Fruit fly (Drosophila melanogaster) whole organism: ENCODE results near the gene CG42870.

ENCODE experiments used
- CG8478 ChIP-seq: fragments of >200 bp; optimal IDR thresholded peaks from 2 replicates; lab custom pipeline; 2018; ENCODE audit warnings: inconsistent platforms
- Dll ChIP-seq: fragments of >200 bp; optimal IDR thresholded peaks from 2 replicates; lab custom pipeline; 2017
- EcR ChIP-seq, 2 experiments: fragments of >200 bp; optimal IDR thresholded peaks; 2 replicates each; lab custom pipeline; 2017; ENCODE audit warnings: missing biosample characterization in 2 of 2, missing genetic modification characterization in 2 of 2, missing genetic modification reagents in 2 of 2
- pan ChIP-seq: fragments of >200 bp; optimal IDR thresholded peaks from 2 replicates; lab custom pipeline; 2017
- psq ChIP-seq: fragments of >200 bp; optimal IDR thresholded peaks from 2 replicates; lab custom pipeline; 2017
- usp ChIP-seq: fragments of >200 bp; optimal IDR thresholded peaks from 2 replicates; lab custom pipeline; 2017; ENCODE audit warnings: missing biosample characterization, missing genetic modification characterization, mixed read lengths

- TF ChIP-seq usp (GFP tag; lab: Kevin White, UChicago) (no peak), EcR (GFP tag; optimal IDR thresholded peaks at IDR 0.05; lab: Kevin White, UChicago) (no peak), CG8478 (lab: Kevin White, UChicago) (no peak), pan (lab: Kevin White, UChicago) (no peak), psq (lab: Kevin White, UChicago) (no peak), Dll (lab: Kevin White, UChicago) (no peak)
These were observed 17.7 kb downstream of the CG42870 start, which contains the start of gene CG31176 for dm6 chr3R:21719420-21719933.
